Fruit fly (Drosophila melanogaster) whole organism, embryonic: Measurements from ENCODE around the gene TMEM216.

ENCODE experiments used
- CG1792 ChIP-seq: fragments of 200-800 bp; sonication (Bioruptor generic); optimal IDR thresholded peaks from 2 replicates; lab custom pipeline; 2016; ENCODE audit warnings: missing biosample characterization, missing genetic modification characterization
- CG31365 ChIP-seq: fragments of 200-800 bp; sonication (Bioruptor generic); optimal IDR thresholded peaks from 2 replicates; lab custom pipeline; 2018; ENCODE audit warnings: missing biosample characterization, mild to moderate bottlenecking, missing genetic modification characterization
- CTCF ChIP-seq: fragments of 200-800 bp; sonication (Bioruptor generic); optimal IDR thresholded peaks from 2 replicates; lab custom pipeline; 2017; ENCODE audit warnings: missing biosample characterization, mild to moderate bottlenecking, missing genetic modification characterization, moderate library complexity
- Deaf1 ChIP-seq: fragments of 200-800 bp; optimal IDR thresholded peaks from 3 replicates; lab custom pipeline; 2019; ENCODE audit warnings: missing biosample characterization, mild to moderate bottlenecking, missing genetic modification characterization, moderate library complexity
- Drgx ChIP-seq: fragments of 200-800 bp; sonication (Bioruptor generic); IDR thresholded peaks from 2 replicates; pipeline ENCODE4 v1.3.6; 2022; ENCODE audit warnings: missing biosample characterization, missing genetic modification characterization
- Pdp1 ChIP-seq, 2 experiments: fragments of 200-800 bp; sonication (Bioruptor generic); optimal IDR thresholded peaks; 3 replicates each; lab custom pipeline; 2016; ENCODE audit warnings: missing biosample characterization in 2 of 2, missing genetic modification characterization in 2 of 2, mild to moderate bottlenecking in 1 of 2, moderate library complexity in 1 of 2
- Sin3A ChIP-seq: fragments of >200 bp; optimal IDR thresholded peaks from 2 replicates; lab custom pipeline; 2018
- Xrp1 ChIP-seq: fragments of 200-800 bp; sonication (Bioruptor generic); IDR thresholded peaks from 2 replicates; pipeline ENCODE4 v1.3.6; 2022; ENCODE audit warnings: missing biosample characterization, missing genetic modification characterization
- bab2 ChIP-seq: fragments of 200-800 bp; sonication (Bioruptor generic); optimal IDR thresholded peaks from 2 replicates; lab custom pipeline; 2016; ENCODE audit warnings: missing biosample characterization, missing genetic modification characterization
- lmd ChIP-seq: fragments of 200-800 bp; sonication (Bioruptor generic); IDR thresholded peaks from 2 replicates; pipeline ENCODE4 v1.3.6; 2022; ENCODE audit warnings: missing biosample characterization, missing genetic modification characterization
- lola ChIP-seq, 3 experiments: fragments of >200 bp in 2 of 3; fragments of 200-800 bp in 1 of 3; sonication (Bioruptor generic) in 1 of 3; optimal IDR thresholded peaks; 2 replicates each; lab custom pipeline; 2017 to 2019; ENCODE audit warnings: missing biosample characterization in 3 of 3, missing genetic modification characterization in 3 of 3, mild to moderate bottlenecking in 1 of 3, moderate library complexity in 1 of 3
- toy ChIP-seq: fragments of 200-800 bp; sonication (Bioruptor generic); IDR thresholded peaks from 2 replicates; pipeline ENCODE4 v1.3.6; 2022; ENCODE audit warnings: missing biosample characterization, missing genetic modification characterization

DNA sequence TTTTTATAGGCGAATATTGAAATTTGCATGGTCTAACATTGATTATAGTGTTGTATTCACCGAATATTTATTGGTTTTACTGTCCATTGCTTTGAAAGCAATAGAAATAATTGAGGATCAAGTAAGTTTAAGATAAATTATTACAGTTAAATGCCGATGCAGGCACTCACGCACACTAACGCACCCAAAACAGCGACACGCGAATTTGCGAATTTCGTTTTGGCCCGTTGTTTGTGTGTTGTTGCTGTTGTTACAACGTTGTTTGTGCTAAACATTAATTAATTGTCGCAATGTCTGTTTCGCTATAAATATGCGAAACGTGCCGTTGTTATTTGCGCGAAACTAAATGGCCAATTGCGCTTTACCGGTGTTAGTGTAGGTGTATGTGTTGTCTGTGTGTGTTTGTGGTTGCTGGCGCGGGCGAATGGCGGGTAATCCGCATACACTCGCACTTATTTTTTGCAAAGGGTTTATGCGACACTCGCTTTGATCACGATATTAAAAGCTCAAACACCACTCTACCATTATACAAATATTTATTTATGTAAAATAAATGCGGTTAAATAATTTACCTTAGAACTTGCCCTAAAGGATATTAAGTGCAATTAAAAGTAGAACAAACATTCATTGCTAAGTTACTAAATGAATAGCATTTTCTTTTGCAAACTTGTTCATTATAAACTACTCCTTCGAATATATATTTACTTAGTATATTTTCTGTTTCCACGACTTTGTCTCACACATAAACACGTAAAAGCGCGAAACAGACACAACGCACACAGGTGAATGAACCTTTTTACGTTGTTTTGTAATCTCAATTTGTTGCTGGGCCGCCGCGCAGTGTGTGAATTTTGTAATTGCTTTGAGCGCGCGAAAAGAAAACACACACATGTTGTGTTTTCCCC is 32.1 kb downstream of the TMEM216 start:
- TF ChIP-seq toy = no peak; the same call in 1 of the 2 replicates
- TF ChIP-seq Xrp1 (GFP tag; lab: Robert Waterston, UW) = no peak
- TF ChIP-seq lmd (GFP tag; lab: Robert Waterston, UW) = no peak
- TF ChIP-seq Pdp1 (GFP tag; optimal IDR thresholded peaks at IDR 0.05; lab: Kevin White, UChicago) = no peak
- TF ChIP-seq CG31365 (tag; lab: Kevin White, UChicago) = no peak
- peak; percentile 9 for TF ChIP-seq Sin3A (lab: Kevin White, UChicago)
- TF ChIP-seq Deaf1 = no peak
- no peak for TF ChIP-seq lola (GFP tag; optimal IDR thresholded peaks at IDR 0.05; lab: Kevin White, UChicago)
- TF ChIP-seq bab2 = no peak
- TF ChIP-seq Drgx (GFP tag; lab: Robert Waterston, UW) = peak; percentile 72; the same call in 1 of the 2 replicates
- TF ChIP-seq CTCF (GFP tag; lab: Kevin White, UChicago) = no peak
- TF ChIP-seq CG1792 (GFP tag; lab: Kevin White, UChicago) = no peak
